Worm (Caenorhabditis elegans) whole organism, midembryonic: Measurements from ENCODE around the gene flh-1.

ENCODE experiments used
- cog-1 ChIP-seq: sonication (generic microtip); optimal IDR thresholded peaks from 2 replicates; lab custom pipeline; 2016; ENCODE audit warnings: missing genetic modification characterization, missing compliant biosample characterization
- flt-1 ChIP-seq: fragments of 200-800 bp; sonication (Bioruptor generic); IDR thresholded peaks from 2 replicates; pipeline ENCODE4 v1.3.6; 2022; ENCODE audit warnings: missing genetic modification characterization, missing compliant biosample characterization
- ztf-23 ChIP-seq: fragments of 200-800 bp; sonication (Bioruptor generic); IDR thresholded peaks from 2 replicates; pipeline ENCODE4 v1.3.6; 2022; ENCODE audit warnings: missing genetic modification reagents, missing genetic modification characterization, missing compliant biosample characterization
- ztf-29 ChIP-seq: fragments of 200-800 bp; sonication (Bioruptor generic); IDR thresholded peaks from 2 replicates; pipeline ENCODE4 v1.3.6; 2022; ENCODE audit warnings: missing genetic modification reagents, missing genetic modification characterization, missing compliant biosample characterization

ce11 chrIV:9215824-9216223, 48.2 kb downstream of the flh-1 start:
- TF ChIP-seq cog-1 (tag; lab: Kevin White, UChicago) (no peak), ztf-23 (no peak), ztf-29 (GFP tag; lab: Robert Waterston, UW) (no peak), flt-1 (GFP tag; lab: Robert Waterston, UW) (no peak)
